Fruit fly (Drosophila melanogaster) whole organism, embryonic: ENCODE data around the gene CG42395.

ENCODE experiments used
- CG10462 ChIP-seq: fragments of 200-800 bp; sonication (Bioruptor generic); optimal IDR thresholded peaks from 2 replicates; lab custom pipeline; 2016; ENCODE audit warnings: missing biosample characterization, missing genetic modification characterization
- CG10543 ChIP-seq: fragments of 200-800 bp; sonication (Bioruptor generic); optimal IDR thresholded peaks from 3 replicates; lab custom pipeline; 2017; ENCODE audit warnings: missing biosample characterization, mild to moderate bottlenecking, missing genetic modification characterization, moderate library complexity
- CG11504 ChIP-seq: fragments of 200-800 bp; sonication (Bioruptor generic); optimal IDR thresholded peaks from 3 replicates; lab custom pipeline; 2019; ENCODE audit warnings: missing biosample characterization, mild to moderate bottlenecking, missing genetic modification characterization, moderate library complexity
- CG12104 ChIP-seq: fragments of 200-800 bp; sonication (Bioruptor generic); optimal IDR thresholded peaks from 3 replicates; lab custom pipeline; 2016; ENCODE audit warnings: missing biosample characterization, missing genetic modification characterization
- CG13894 ChIP-seq: fragments of 200-800 bp; sonication (Bioruptor generic); optimal IDR thresholded peaks from 3 replicates; lab custom pipeline; 2018; ENCODE audit warnings: missing biosample characterization, mild to moderate bottlenecking, missing genetic modification characterization, moderate library complexity
- CG14441 ChIP-seq: fragments of 200-800 bp; sonication (Bioruptor generic); IDR thresholded peaks from 2 replicates; pipeline ENCODE4 v1.3.6; 2022; ENCODE audit warnings: missing biosample characterization, missing genetic modification characterization
- CG15011 ChIP-seq: fragments of 200-800 bp; sonication (Bioruptor generic); optimal IDR thresholded peaks from 3 replicates; lab custom pipeline; 2018; ENCODE audit warnings: missing biosample characterization, mild to moderate bottlenecking, missing genetic modification characterization
- CG15269 ChIP-seq: fragments of 200-800 bp; sonication (Bioruptor generic); optimal IDR thresholded peaks from 2 replicates; lab custom pipeline; 2018; ENCODE audit warnings: missing biosample characterization, mild to moderate bottlenecking, missing genetic modification characterization, moderate library complexity
- CG16815 ChIP-seq: fragments of 200-800 bp; sonication (Bioruptor generic); optimal IDR thresholded peaks from 3 replicates; lab custom pipeline; 2017; ENCODE audit warnings: missing biosample characterization, mild to moderate bottlenecking, missing genetic modification characterization
- CG16863 ChIP-seq: fragments of 200-800 bp; sonication (Bioruptor generic); optimal IDR thresholded peaks from 3 replicates; lab custom pipeline; 2016; ENCODE audit warnings: missing biosample characterization, missing genetic modification characterization
- CG17328 ChIP-seq: fragments of 200-800 bp; sonication (Bioruptor generic); IDR thresholded peaks from 2 replicates; pipeline ENCODE4 v1.3.6; 2022; ENCODE audit warnings: missing biosample characterization, missing genetic modification characterization
- CG17359 ChIP-seq: fragments of 200-800 bp; sonication (Bioruptor generic); optimal IDR thresholded peaks from 3 replicates; lab custom pipeline; 2018; ENCODE audit warnings: missing biosample characterization, mild to moderate bottlenecking, missing genetic modification characterization, moderate library complexity
- CG1792 ChIP-seq: fragments of 200-800 bp; sonication (Bioruptor generic); optimal IDR thresholded peaks from 2 replicates; lab custom pipeline; 2016; ENCODE audit warnings: missing biosample characterization, missing genetic modification characterization
- CG18619 ChIP-seq: fragments of 200-800 bp; sonication (Bioruptor generic); optimal IDR thresholded peaks from 3 replicates; lab custom pipeline; 2017; ENCODE audit warnings: missing biosample characterization, mild to moderate bottlenecking, missing genetic modification characterization
- CG2120 ChIP-seq: fragments of 200-800 bp; sonication (Bioruptor generic); optimal IDR thresholded peaks from 3 replicates; lab custom pipeline; 2016; ENCODE audit warnings: missing biosample characterization, missing genetic modification characterization
- CG3065 ChIP-seq: fragments of 200-800 bp; sonication (Bioruptor generic); optimal IDR thresholded peaks from 2 replicates; lab custom pipeline; 2016; ENCODE audit warnings: missing biosample characterization, missing genetic modification characterization
- CG32532 ChIP-seq: fragments of 200-800 bp; sonication (Bioruptor generic); IDR thresholded peaks from 2 replicates; pipeline ENCODE4 v1.3.6; 2022; ENCODE audit warnings: missing biosample characterization, missing genetic modification characterization
- CG3407 ChIP-seq: fragments of 200-800 bp; sonication (Bioruptor generic); optimal IDR thresholded peaks from 2 replicates; lab custom pipeline; 2018; ENCODE audit warnings: missing biosample characterization, mild to moderate bottlenecking, missing genetic modification characterization
- CG3838 ChIP-seq: fragments of 200-800 bp; sonication (Bioruptor generic); optimal IDR thresholded peaks from 3 replicates; lab custom pipeline; 2016; ENCODE audit warnings: missing biosample characterization, missing genetic modification characterization
- CG4617 ChIP-seq: fragments of 200-800 bp; sonication (Bioruptor generic); optimal IDR thresholded peaks from 3 replicates; lab custom pipeline; 2016; ENCODE audit warnings: missing biosample characterization, missing genetic modification characterization, borderline replicate concordance
- CG4820 ChIP-seq: fragments of 200-800 bp; sonication (Bioruptor generic); optimal IDR thresholded peaks from 3 replicates; lab custom pipeline; 2016; ENCODE audit warnings: missing biosample characterization, missing genetic modification characterization
- CG7271 ChIP-seq: fragments of 200-800 bp; sonication (Bioruptor generic); optimal IDR thresholded peaks from 2 replicates; lab custom pipeline; 2018; ENCODE audit warnings: missing biosample characterization, mild to moderate bottlenecking, missing genetic modification characterization, moderate library complexity
- CG7786 ChIP-seq: fragments of 200-800 bp; sonication (Bioruptor generic); optimal IDR thresholded peaks from 2 replicates; lab custom pipeline; 2016; ENCODE audit warnings: missing biosample characterization, missing genetic modification characterization
- CTCF ChIP-seq: fragments of 200-800 bp; sonication (Bioruptor generic); optimal IDR thresholded peaks from 2 replicates; lab custom pipeline; 2017; ENCODE audit warnings: missing biosample characterization, mild to moderate bottlenecking, missing genetic modification characterization, moderate library complexity
- Dfd ChIP-seq, 2 experiments: fragments of >200 bp; optimal IDR thresholded peaks; 2 replicates each; lab custom pipeline; 2017; ENCODE audit warnings: missing biosample characterization in 2 of 2, missing genetic modification characterization in 2 of 2
- Dref ChIP-seq: fragments of 200-800 bp; sonication (Bioruptor generic); IDR thresholded peaks from 2 replicates; pipeline ENCODE4 v1.3.6; 2022; ENCODE audit warnings: missing biosample characterization, missing genetic modification characterization
- Hmx ChIP-seq: fragments of 200-800 bp; sonication (Bioruptor generic); optimal IDR thresholded peaks from 2 replicates; lab custom pipeline; 2016; ENCODE audit warnings: missing biosample characterization, missing genetic modification characterization
- Max ChIP-seq: fragments of 200-800 bp; sonication (Bioruptor generic); optimal IDR thresholded peaks from 2 replicates; lab custom pipeline; 2016; ENCODE audit warnings: missing biosample characterization, mild to moderate bottlenecking, missing genetic modification characterization
- Sry-β ChIP-seq: fragments of 200-800 bp; sonication (Bioruptor generic); optimal IDR thresholded peaks from 2 replicates; lab custom pipeline; 2018; ENCODE audit warnings: missing biosample characterization, mild to moderate bottlenecking, missing genetic modification characterization, moderate library complexity
- Xrp1 ChIP-seq: fragments of 200-800 bp; sonication (Bioruptor generic); IDR thresholded peaks from 2 replicates; pipeline ENCODE4 v1.3.6; 2022; ENCODE audit warnings: missing biosample characterization, missing genetic modification characterization
- chif ChIP-seq, 2 experiments: fragments of 200-800 bp; sonication (Bioruptor generic); optimal IDR thresholded peaks; 3 replicates each; lab custom pipeline; 2016; ENCODE audit warnings: missing biosample characterization in 2 of 2, missing genetic modification characterization in 2 of 2
- crc ChIP-seq: fragments of 200-800 bp; sonication (Bioruptor generic); optimal IDR thresholded peaks from 2 replicates; lab custom pipeline; 2016; ENCODE audit warnings: missing biosample characterization, missing genetic modification characterization
- cwo ChIP-seq: fragments of 200-800 bp; sonication (Bioruptor generic); optimal IDR thresholded peaks from 3 replicates; lab custom pipeline; 2017; ENCODE audit warnings: missing biosample characterization, missing genetic modification characterization, mild to moderate bottlenecking, moderate library complexity, missing genetic modification reagents
- fd96Cb ChIP-seq: fragments of 200-800 bp; sonication (Bioruptor generic); optimal IDR thresholded peaks from 2 replicates; lab custom pipeline; 2018; ENCODE audit warnings: missing biosample characterization, mild to moderate bottlenecking, missing genetic modification characterization, moderate library complexity
- fru ChIP-seq: fragments of >200 bp; optimal IDR thresholded peaks from 2 replicates; lab custom pipeline; 2017
- gem ChIP-seq: fragments of 200-800 bp; sonication (Bioruptor generic); optimal IDR thresholded peaks from 2 replicates; lab custom pipeline; 2019; ENCODE audit warnings: missing biosample characterization, mild to moderate bottlenecking, missing genetic modification characterization, moderate library complexity
- gsb-n ChIP-seq: fragments of 200-800 bp; sonication (Bioruptor generic); optimal IDR thresholded peaks from 3 replicates; lab custom pipeline; 2018; ENCODE audit warnings: missing biosample characterization, mild to moderate bottlenecking, missing genetic modification characterization
- ham ChIP-seq: fragments of 200-800 bp; sonication (Bioruptor generic); IDR thresholded peaks from 2 replicates; pipeline ENCODE4 v1.3.6; 2022; ENCODE audit warnings: missing biosample characterization, missing genetic modification characterization
- hb ChIP-seq: fragments of 200-800 bp; sonication (Bioruptor generic); IDR thresholded peaks from 3 replicates; pipeline ENCODE4 v1.3.6; 2022; ENCODE audit warnings: missing biosample characterization, missing genetic modification characterization; ENCODE audit not compliant: partially characterized antibody
- hkb ChIP-seq, 2 experiments: fragments of 200-800 bp in 1 of 2; fragments of >200 bp in 1 of 2; sonication (Bioruptor generic) in 1 of 2; IDR thresholded peaks in 1 of 2; optimal IDR thresholded peaks in 1 of 2; 2 replicates each; pipeline versions ENCODE4 v1.3.6 to Lab custom; 2017 to 2022; ENCODE audit warnings: missing biosample characterization in 1 of 2, missing genetic modification characterization in 1 of 2
- klu ChIP-seq: fragments of 200-800 bp; sonication (Bioruptor generic); IDR thresholded peaks from 2 replicates; pipeline ENCODE4 v1.3.6; 2022; ENCODE audit warnings: missing biosample characterization, missing genetic modification characterization
- lmd ChIP-seq: fragments of 200-800 bp; sonication (Bioruptor generic); IDR thresholded peaks from 2 replicates; pipeline ENCODE4 v1.3.6; 2022; ENCODE audit warnings: missing biosample characterization, missing genetic modification characterization
- nerfin-2 ChIP-seq: fragments of 200-800 bp; sonication (Bioruptor generic); IDR thresholded peaks from 2 replicates; pipeline ENCODE4 v1.3.6; 2022; ENCODE audit warnings: missing biosample characterization, missing genetic modification characterization; ENCODE audit not compliant: partially characterized antibody
- onecut ChIP-seq: fragments of 200-800 bp; sonication (Bioruptor generic); IDR thresholded peaks from 2 replicates; pipeline ENCODE4 v1.3.6; 2022; ENCODE audit warnings: missing biosample characterization, missing genetic modification characterization
- run ChIP-seq: fragments of 200-800 bp; sonication (Bioruptor generic); optimal IDR thresholded peaks from 3 replicates; lab custom pipeline; 2018; ENCODE audit warnings: missing biosample characterization, mild to moderate bottlenecking, missing genetic modification characterization
- sd ChIP-seq: fragments of 200-800 bp; sonication (Bioruptor generic); optimal IDR thresholded peaks from 3 replicates; lab custom pipeline; 2018; ENCODE audit warnings: missing biosample characterization, mild to moderate bottlenecking, missing genetic modification characterization, moderate library complexity
- so ChIP-seq: fragments of 200-800 bp; sonication (Bioruptor generic); IDR thresholded peaks from 3 replicates; pipeline ENCODE4 v1.3.6; 2022; ENCODE audit warnings: missing biosample characterization, missing genetic modification characterization
- sqz ChIP-seq: fragments of 200-800 bp; sonication (Bioruptor generic); optimal IDR thresholded peaks from 3 replicates; lab custom pipeline; 2018; ENCODE audit warnings: missing biosample characterization, mild to moderate bottlenecking, missing genetic modification characterization
- stc ChIP-seq: fragments of 200-800 bp; sonication (Bioruptor generic); IDR thresholded peaks from 2 replicates; pipeline ENCODE4 v1.3.6; 2022; ENCODE audit warnings: missing biosample characterization, missing genetic modification characterization
- usp ChIP-seq: fragments of >200 bp; optimal IDR thresholded peaks from 2 replicates; lab custom pipeline; 2017; ENCODE audit warnings: missing biosample characterization, missing genetic modification characterization

CG42395 gene

dm6 chrX:9589928-9590327 lies 13.9 kb upstream of the CG42395 start (continued):
- TF ChIP-seq CG12104 (GFP tag; lab: Kevin White, UChicago) (peak; percentile 13), Hmx (GFP tag; lab: Kevin White, UChicago) (no peak), CG1792 (no peak), chif (GFP tag; optimal IDR thresholded peaks at IDR 0.05; lab: Kevin White, UChicago) (no peak), CG4617 (GFP tag; lab: Kevin White, UChicago) (no peak), sqz (no peak), CG16815 (peak; percentile 5), CG17328 (no peak), onecut (GFP tag; lab: Robert Waterston, UW) (no peak), Max (GFP tag; lab: Kevin White, UChicago) (no peak), CG18619 (GFP tag; lab: Kevin White, UChicago) (peak; percentile 47), crc (no peak), cwo (GFP tag; lab: Kevin White, UChicago) (peak; percentile 31), CG13894 (peak; percentile 13), CG14441 (GFP tag; lab: Robert Waterston, UW) (no peak), klu (GFP tag; lab: Robert Waterston, UW) (no peak), CG10543 (GFP tag; lab: Kevin White, UChicago) (no peak), stc (GFP tag; lab: Robert Waterston, UW) (no peak; the same call in 1 of the 2 replicates), CG7271 (no peak), fru (lab: Kevin White, UChicago) (no peak), CG16863 (GFP tag; lab: Kevin White, UChicago) (no peak), so (GFP tag; lab: Robert Waterston, UW) (no peak), fd96Cb (tag; lab: Kevin White, UChicago) (peak; percentile 47), CG17359 (tag; lab: Kevin White, UChicago) (peak; percentile 46), Dfd (GFP tag; optimal IDR thresholded peaks at IDR 0.05; lab: Kevin White, UChicago) (no peak), lmd (GFP tag; lab: Robert Waterston, UW) (peak; percentile 49), Xrp1 (GFP tag; lab: Robert Waterston, UW) (peak; percentile 51), CG3838 (GFP tag; lab: Kevin White, UChicago) (no peak), nerfin-2 (GFP tag; lab: Robert Waterston, UW) (no peak), CG15011 (GFP tag; lab: Kevin White, UChicago) (peak; percentile 19), CG3065 (GFP tag; lab: Kevin White, UChicago) (no peak), hb (GFP tag; lab: Robert Waterston, UW) (no peak), run (tag; lab: Kevin White, UChicago) (no peak), CG32532 (GFP tag; lab: Robert Waterston, UW) (0 out of 2 replicates have a peak, but pooled peaks have one; percentile 33), CG2120 (GFP tag; lab: Kevin White, UChicago) (peak; percentile 56), Sry-β (no peak), CG7786 (no peak), CG3407 (no peak), CG15269 (tag; lab: Kevin White, UChicago) (peak; percentile 72), Dref (no peak), gem (peak; percentile 76), CG11504 (tag; lab: Kevin White, UChicago) (peak; percentile 77), CTCF (GFP tag; lab: Kevin White, UChicago) (no peak), CG10462 (GFP tag; lab: Kevin White, UChicago) (no peak), ham (GFP tag; lab: Robert Waterston, UW) (no peak), CG4820 (GFP tag; lab: Kevin White, UChicago) (no peak), hkb (optimal IDR thresholded peaks at IDR 0.05; lab: Kevin White, UChicago) (no peak), hkb (GFP tag; IDR thresholded peaks at IDR 0.05; lab: Robert Waterston, UW) (peak; percentile 66), sd (no peak), usp (no peak), gsb-n (no peak)
